Fruit fly (Drosophila melanogaster): ENCODE measurements around the gene Spn77Ba.
A peak's percentile ranks its signal among the peaks of the same experiment; 100 is the strongest.

Gene Spn77Ba

DNA sequence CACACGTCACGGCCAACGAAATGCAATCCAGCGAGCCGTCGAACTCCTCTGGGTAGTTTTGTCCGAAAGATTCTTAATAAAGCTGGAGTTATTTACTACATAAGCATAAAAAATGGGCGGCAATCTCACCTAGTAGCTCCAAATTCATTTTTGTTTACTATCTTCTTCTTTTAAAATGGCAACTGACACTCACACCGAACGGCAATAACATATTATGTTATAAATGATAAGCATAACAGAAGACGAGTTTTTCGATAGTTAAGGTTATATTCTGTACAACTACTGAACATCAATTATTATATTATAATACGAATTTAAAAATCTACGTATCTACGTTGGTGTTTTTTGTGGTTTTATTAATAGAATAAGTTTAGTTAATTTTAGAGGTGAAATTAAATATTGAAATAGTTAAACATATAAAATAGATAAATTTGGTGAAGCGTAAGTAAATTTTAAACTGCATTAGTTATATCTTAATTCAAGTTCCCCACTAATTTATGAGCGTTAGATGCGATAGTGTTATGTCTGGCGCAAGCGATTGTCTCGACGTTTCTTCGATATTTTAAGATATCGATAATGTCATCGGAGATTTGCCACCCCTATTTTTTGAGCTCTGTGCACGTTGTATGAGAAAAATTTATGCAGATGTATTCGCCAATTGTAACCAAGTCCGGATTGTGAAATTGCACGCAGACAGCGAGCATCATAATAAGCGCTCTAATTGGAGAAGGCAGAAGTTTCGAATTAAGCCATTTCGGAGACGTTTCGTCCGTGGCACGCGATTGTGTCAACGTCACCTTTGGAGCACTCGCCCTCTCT lies 31.0 kb downstream of the Spn77Ba start, which contains the start of the genes Rbbp5 and eRF1 (continued):
- TF ChIP-seq trem (tag; optimal IDR thresholded peaks at IDR 0.05) (peak; percentile 80), prd (optimal IDR thresholded peaks at IDR 0.05) (no peak), prd (GFP tag; IDR thresholded peaks at IDR 0.05) (peak; percentile 88), crp (GFP tag; optimal IDR thresholded peaks at IDR 0.05) (peak in 1 of 2 experiments; percentile 17), chinmo (GFP tag; IDR thresholded peaks at IDR 0.05; ENCODE audit: partially characterized antibody) (no peak), CG2116 (GFP tag; optimal IDR thresholded peaks at IDR 0.05) (peak; percentile 78), gcm2 (GFP tag; optimal IDR thresholded peaks at IDR 0.05) (peak; percentile 38), CG4282 (GFP tag; optimal IDR thresholded peaks at IDR 0.05) (no peak), CG18619 (GFP tag; optimal IDR thresholded peaks at IDR 0.05) (peak; percentile 40), CG10431 (GFP tag; optimal IDR thresholded peaks at IDR 0.05) (no peak), CG13775 (GFP tag; optimal IDR thresholded peaks at IDR 0.05) (peak; percentile 78), CG43689 (GFP tag; IDR thresholded peaks at IDR 0.05) (peak; percentile 43; the same call in 1 of the 2 replicates), CG30403 (GFP tag; optimal IDR thresholded peaks at IDR 0.05) (peak; percentile 90), nom (GFP tag; optimal IDR thresholded peaks at IDR 0.05) (peak; percentile 28), Nf-YB (GFP tag; optimal IDR thresholded peaks at IDR 0.05) (peak; percentile 44), insv (GFP tag; optimal IDR thresholded peaks at IDR 0.05) (peak in 1 of 2 experiments; percentile 47), bigmax (GFP tag; optimal IDR thresholded peaks at IDR 0.05) (peak; percentile 78), CG5245 (GFP tag; optimal IDR thresholded peaks at IDR 0.05) (peak; percentile 52), MBD-R2 (GFP tag; IDR thresholded peaks at IDR 0.05) (peak; percentile 70), cas (GFP tag; IDR thresholded peaks at IDR 0.05) (peak; percentile 76), dmrt11E (tag; optimal IDR thresholded peaks at IDR 0.05) (peak; percentile 71), CG4820 (GFP tag; optimal IDR thresholded peaks at IDR 0.05) (peak; percentile 73), E2f1 (GFP tag; IDR thresholded peaks at IDR 0.05) (peak; percentile 76), Sox100B (GFP tag; optimal IDR thresholded peaks at IDR 0.05) (no peak), amos (GFP tag; IDR thresholded peaks at IDR 0.05; ENCODE audit: partially characterized antibody) (peak; percentile 96), Hey (tag; optimal IDR thresholded peaks at IDR 0.05) (no peak), CG7786 (GFP tag; optimal IDR thresholded peaks at IDR 0.05) (peak; percentile 56), peb (GFP tag; IDR thresholded peaks at IDR 0.05) (peak; percentile 49; the same call in 1 of the 2 replicates), CG9932 (GFP tag; IDR thresholded peaks at IDR 0.05) (peak; percentile 96), Antp (GFP tag; optimal IDR thresholded peaks at IDR 0.05) (peak; percentile 53), CG8089 (GFP tag; optimal IDR thresholded peaks at IDR 0.05) (peak; percentile 44), CG33557 (GFP tag; optimal IDR thresholded peaks at IDR 0.05) (peak; percentile 55), Usf (GFP tag; optimal IDR thresholded peaks at IDR 0.05) (no peak), CG12219 (GFP tag; optimal IDR thresholded peaks at IDR 0.05) (no peak), CG8944 (GFP tag; optimal IDR thresholded peaks at IDR 0.05) (peak; percentile 41), onecut (GFP tag; IDR thresholded peaks at IDR 0.05) (no peak), CG9437 (GFP tag; optimal IDR thresholded peaks at IDR 0.05) (peak; percentile 48), gt (GFP tag; IDR thresholded peaks at IDR 0.05) (peak; percentile 19; the same call in 1 of the 2 replicates), CG2120 (GFP tag; optimal IDR thresholded peaks at IDR 0.05) (peak; percentile 87), stc (GFP tag; IDR thresholded peaks at IDR 0.05) (peak; percentile 52; the same call in 1 of the 2 replicates), CG2678 (tag; optimal IDR thresholded peaks at IDR 0.05) (peak; percentile 80), Mad (GFP tag; optimal IDR thresholded peaks at IDR 0.05) (peak; percentile 54), CG17912 (GFP tag; optimal IDR thresholded peaks at IDR 0.05) (no peak), pum (GFP tag; optimal IDR thresholded peaks at IDR 0.05) (peak; percentile 32), Hand (GFP tag; optimal IDR thresholded peaks at IDR 0.05) (peak; percentile 5), CG3065 (GFP tag; optimal IDR thresholded peaks at IDR 0.05) (peak; percentile 20), HLHmδ (GFP tag; optimal IDR thresholded peaks at IDR 0.05) (no peak), Ets65A (GFP tag) (peak; percentile 96), Aef1 (GFP tag; IDR thresholded peaks at IDR 0.05) (peak; percentile 88)
